Worm (Caenorhabditis elegans): ENCODE data around the gene epg-4.

Gene epg-4

ce11 chrIII:7189581-7190128, 7.7 kb downstream of the epg-4 start, which contains the start of gene rps-21 (continued):
- peak; percentile 89 for TF ChIP-seq nhr-71 (tag; optimal IDR thresholded peaks at IDR 0.05)
- TF ChIP-seq mdl-1 (tag; optimal IDR thresholded peaks at IDR 0.05) = peak in 1 of 2 experiments; percentile 48
- peak; percentile 88 for TF ChIP-seq xbp-1 (tag; optimal IDR thresholded peaks at IDR 0.05)
- TF ChIP-seq unc-130 (tag; optimal IDR thresholded peaks at IDR 0.05) = peak; percentile 70
- TF ChIP-seq lsy-2 (tag; optimal IDR thresholded peaks at IDR 0.05) = peak; percentile 92 to 94
- no peak for TF ChIP-seq efl-3 (GFP tag; optimal IDR thresholded peaks at IDR 0.05)

- TF ChIP-seq vab-15 (tag; optimal IDR thresholded peaks at IDR 0.05) (no peak), lin-14 (GFP tag; optimal IDR thresholded peaks at IDR 0.05) (no peak), unc-86 (tag; optimal IDR thresholded peaks at IDR 0.05) (peak; percentile 39)
These were observed 11.1 kb downstream of the epg-4 start, which contains the start of gene mec-14 for ce11 chrIII:7192942-7193665. Gene mec-14 (minus strand): TSS chrIII:7192992.

- no peak for TF ChIP-seq nhr-77 (tag; optimal IDR thresholded peaks at IDR 0.05)
- TF ChIP-seq efl-1 (optimal IDR thresholded peaks at IDR 0.05) = no peak
- TF ChIP-seq efl-1 (GFP tag; optimal IDR thresholded peaks at IDR 0.05 in 1 of 2) = peak in 1 of 2 experiments; percentile 49
- TF ChIP-seq unc-86 (tag; optimal IDR thresholded peaks at IDR 0.05) = no peak
- no peak for TF ChIP-seq ztf-11 (tag; optimal IDR thresholded peaks at IDR 0.05)
- TF ChIP-seq lin-39 (tag; optimal IDR thresholded peaks at IDR 0.05) = no peak
These were observed 13.4 kb downstream of the epg-4 start, which contains the start of gene F37C12.18 for ce11 chrIII:7195325-7195724. Gene F37C12.18 (minus strand): TSS chrIII:7195425.

ce11 chrIII:7197973-7198372, 16.0 kb downstream of the epg-4 start, which contains the start of gene exos-9:
Gene exos-9 (minus strand): TSS chrIII:7198073.
- TF ChIP-seq ztf-4 (tag; optimal IDR thresholded peaks at IDR 0.05) (no peak), sptf-1 (tag; optimal IDR thresholded peaks at IDR 0.05) (no peak), lin-14 (GFP tag; optimal IDR thresholded peaks at IDR 0.05) (no peak), hlh-4 (tag; optimal IDR thresholded peaks at IDR 0.05) (no peak), nhr-76 (tag; optimal IDR thresholded peaks at IDR 0.05) (no peak), nhr-12 (tag; optimal IDR thresholded peaks at IDR 0.05) (no peak), grh-1 (GFP tag; IDR thresholded peaks at IDR 0.05) (no peak), sox-4 (tag; optimal IDR thresholded peaks at IDR 0.05) (no peak), lir-3 (tag; optimal IDR thresholded peaks at IDR 0.05; ENCODE audit: poor library complexity) (no peak), skn-1 (tag; optimal IDR thresholded peaks at IDR 0.05) (no peak), lin-13 (GFP tag; optimal IDR thresholded peaks at IDR 0.05) (no peak), ceh-88 (GFP tag; IDR thresholded peaks at IDR 0.05) (no peak), nhr-77 (tag; optimal IDR thresholded peaks at IDR 0.05) (no peak), C04F5.9 (tag; optimal IDR thresholded peaks at IDR 0.05) (no peak), nhr-237 (tag; optimal IDR thresholded peaks at IDR 0.05) (no peak), ces-1 (GFP tag; optimal IDR thresholded peaks at IDR 0.05) (no peak)

- TF ChIP-seq ztf-4 (tag; optimal IDR thresholded peaks at IDR 0.05) (no peak), ztf-11 (tag; optimal IDR thresholded peaks at IDR 0.05) (peak in 1 of 2 experiments; percentile 84), sox-4 (tag; optimal IDR thresholded peaks at IDR 0.05) (peak; percentile 65), nhr-19 (GFP tag; conservative IDR thresholded peaks at IDR 0.05) (peak; percentile 77), fos-1 (tag; optimal IDR thresholded peaks at IDR 0.05) (peak; percentile 17), alr-1 (tag; optimal IDR thresholded peaks at IDR 0.05; ENCODE audit: borderline replicate concordance) (no peak), nhr-47 (tag; optimal IDR thresholded peaks at IDR 0.05) (peak; percentile 85), efl-3 (GFP tag; optimal IDR thresholded peaks at IDR 0.05) (no peak), blmp-1 (tag; optimal IDR thresholded peaks at IDR 0.05) (peak; percentile 49), ceh-8 (GFP tag; optimal IDR thresholded peaks at IDR 0.05) (no peak), unc-130 (tag; optimal IDR thresholded peaks at IDR 0.05) (peak; percentile 12), F16B12.6 (tag; optimal IDR thresholded peaks at IDR 0.05) (peak; percentile 10), egl-13 (tag; optimal IDR thresholded peaks at IDR 0.05) (peak; percentile 81), nhr-20 (tag; optimal IDR thresholded peaks at IDR 0.05) (peak; percentile 67), lsy-2 (tag; optimal IDR thresholded peaks at IDR 0.05) (peak; percentile 82 to 84), lin-15B (tag; optimal IDR thresholded peaks at IDR 0.05) (peak; percentile 25), nhr-84 (tag; optimal IDR thresholded peaks at IDR 0.05) (no peak), ces-1 (GFP tag; optimal IDR thresholded peaks at IDR 0.05) (no peak), hlh-4 (tag; optimal IDR thresholded peaks at IDR 0.05) (no peak), pax-3 (tag; optimal IDR thresholded peaks at IDR 0.05) (peak; percentile 81), mdl-1 (tag; optimal IDR thresholded peaks at IDR 0.05) (peak in 1 of 2 experiments; percentile 36), zag-1 (tag; optimal IDR thresholded peaks at IDR 0.05) (no peak), Y116A8C.19 (tag; optimal IDR thresholded peaks at IDR 0.05; ENCODE audit: borderline replicate concordance) (peak; percentile 39), elt-2 (tag; optimal IDR thresholded peaks at IDR 0.05) (peak; percentile 43)
These were observed 16.9 kb downstream of the epg-4 start, which contains the start of gene pfd-5 for ce11 chrIII:7198838-7199237. Gene pfd-5 (minus strand): TSS chrIII:7198884.
